Worm (Caenorhabditis elegans) whole organism, late embryonic: ENCODE measurements around the gene nlp-7.

ENCODE experiments used
- ceh-34 ChIP-seq: sonication (generic microtip); optimal IDR thresholded peaks from 2 replicates; lab custom pipeline; 2016; ENCODE audit warnings: mild to moderate bottlenecking, missing genetic modification characterization, missing compliant biosample characterization
- dmd-4 ChIP-seq: sonication (generic microtip); optimal IDR thresholded peaks from 2 replicates; lab custom pipeline; 2016; ENCODE audit warnings: borderline replicate concordance, missing genetic modification characterization, missing compliant biosample characterization
- elt-2 ChIP-seq: sonication (generic microtip); optimal IDR thresholded peaks from 2 replicates; lab custom pipeline; 2016; ENCODE audit warnings: missing genetic modification reagents, missing genetic modification characterization, missing compliant biosample characterization
- nhr-11 ChIP-seq: fragments of 150-350 bp; optimal IDR thresholded peaks from 2 replicates; lab custom pipeline; 2014; ENCODE audit warnings: missing biosample characterization, missing genetic modification characterization
- pha-2 ChIP-seq: sonication (generic microtip); optimal IDR thresholded peaks from 2 replicates; lab custom pipeline; 2017; ENCODE audit warnings: mild to moderate bottlenecking, missing genetic modification characterization, missing compliant biosample characterization
- pha-4 ChIP-seq: fragments of 150-350 bp; optimal IDR thresholded peaks from 2 replicates; lab custom pipeline; 2018; ENCODE audit warnings: missing biosample characterization, missing genetic modification reagents, missing genetic modification characterization

- no peak for TF ChIP-seq elt-2 (tag; lab: Kevin White, UChicago)
- TF ChIP-seq ceh-34 (tag; lab: Kevin White, UChicago) = no peak
- no peak for TF ChIP-seq pha-4 (tag; lab: Kevin White, UChicago)
- TF ChIP-seq pha-2 (tag; lab: Kevin White, UChicago) = no peak
- no peak for TF ChIP-seq nhr-11 (tag; lab: Kevin White, UChicago)
- no peak for TF ChIP-seq dmd-4
Measured at ce11 chrX:8601235-8601634, 8.3 kb downstream of the nlp-7 start, which contains the start of gene F18E9.1.
